Fruit fly (Drosophila melanogaster): ENCODE measurements around the gene CG18599.

The CG18599 gene

dm6 chr3R:18298900-18299321 lies 31.3 kb downstream of the CG18599 start, which contains the start of gene Dlc90F (continued):
- peak; percentile 23 for TF ChIP-seq CG5245 (GFP tag; optimal IDR thresholded peaks at IDR 0.05)
- TF ChIP-seq Atf6 (GFP tag; IDR thresholded peaks at IDR 0.05): peak; percentile 74; the same call in 1 of the 2 replicates
- TF ChIP-seq ewg (GFP tag; optimal IDR thresholded peaks at IDR 0.05): peak; percentile 66
- peak; percentile 50 for TF ChIP-seq CG10543 (GFP tag; optimal IDR thresholded peaks at IDR 0.05)
- peak; percentile 39 for TF ChIP-seq Blimp-1 (GFP tag; optimal IDR thresholded peaks at IDR 0.05)
- TF ChIP-seq HLH54F (GFP tag; optimal IDR thresholded peaks at IDR 0.05): peak; percentile 81
- TF ChIP-seq CG16863 (GFP tag; optimal IDR thresholded peaks at IDR 0.05): peak; percentile 41
- peak; percentile 73 for TF ChIP-seq CG4820 (GFP tag; optimal IDR thresholded peaks at IDR 0.05)
- peak; percentile 95 for TF ChIP-seq CG10267 (tag; optimal IDR thresholded peaks at IDR 0.05)
- peak; percentile 14; the same call in 1 of the 2 replicates for TF ChIP-seq Adf1 (GFP tag; IDR thresholded peaks at IDR 0.05)
- TF ChIP-seq HLH3B (GFP tag; IDR thresholded peaks at IDR 0.05): peak; percentile 66; the same call in 1 of the 2 replicates
- TF ChIP-seq dimm (GFP tag; IDR thresholded peaks at IDR 0.05): peak; percentile 72
- TF ChIP-seq CG10431 (GFP tag; optimal IDR thresholded peaks at IDR 0.05): peak; percentile 34
- TF ChIP-seq sisA (GFP tag; IDR thresholded peaks at IDR 0.05): peak; percentile 80
- no peak for TF ChIP-seq HLHmδ (GFP tag; optimal IDR thresholded peaks at IDR 0.05)
- no peak for TF ChIP-seq da (GFP tag; optimal IDR thresholded peaks at IDR 0.05)
- peak; percentile 99 for TF ChIP-seq Sin3A (optimal IDR thresholded peaks at IDR 0.05)
- TF ChIP-seq disco-r (GFP tag; optimal IDR thresholded peaks at IDR 0.05): peak; percentile 49
- 0 out of 3 replicates have a peak, but pooled peaks have one; percentile 39 for TF ChIP-seq otp (GFP tag; IDR thresholded peaks at IDR 0.05)
- TF ChIP-seq zfh1 (GFP tag; IDR thresholded peaks at IDR 0.05): peak; percentile 85
- TF ChIP-seq Dref (GFP tag; IDR thresholded peaks at IDR 0.05): peak; percentile 64
- no peak for TF ChIP-seq CG6683 (GFP tag; optimal IDR thresholded peaks at IDR 0.05)
- TF ChIP-seq tgo (GFP tag; IDR thresholded peaks at IDR 0.05): peak; percentile 85
- TF ChIP-seq HLH4C (GFP tag; IDR thresholded peaks at IDR 0.05; ENCODE audit: partially characterized antibody): no peak
- peak; percentile 60 for TF ChIP-seq ap (GFP tag; IDR thresholded peaks at IDR 0.05)
- TF ChIP-seq row (GFP tag; IDR thresholded peaks at IDR 0.05): peak; percentile 89
- TF ChIP-seq Sox102F (GFP tag; optimal IDR thresholded peaks at IDR 0.05): peak; percentile 74
- peak; percentile 86 for TF ChIP-seq ken (GFP tag; IDR thresholded peaks at IDR 0.05)
- TF ChIP-seq tx (GFP tag; optimal IDR thresholded peaks at IDR 0.05): peak; percentile 73
- TF ChIP-seq jing (GFP tag; optimal IDR thresholded peaks at IDR 0.05): peak; percentile 58
- TF ChIP-seq Fer1 (GFP tag; optimal IDR thresholded peaks at IDR 0.05): no peak
- peak in 1 of 2 experiments; percentile 19 for TF ChIP-seq insv (GFP tag; optimal IDR thresholded peaks at IDR 0.05)
- no peak for TF ChIP-seq CG17568 (GFP tag; optimal IDR thresholded peaks at IDR 0.05)
- no peak for TF ChIP-seq nerfin-2 (GFP tag; IDR thresholded peaks at IDR 0.05; ENCODE audit: partially characterized antibody)
- TF ChIP-seq CG10565 (GFP tag; optimal IDR thresholded peaks at IDR 0.05): no peak
- peak; percentile 27 for TF ChIP-seq bigmax (GFP tag; optimal IDR thresholded peaks at IDR 0.05)
- no peak for TF ChIP-seq nom (GFP tag; optimal IDR thresholded peaks at IDR 0.05)
- peak; percentile 63; the same call in 1 of the 3 replicates for TF ChIP-seq CG11695 (GFP tag; IDR thresholded peaks at IDR 0.05)
- peak; percentile 55 for TF ChIP-seq CG8290 (GFP tag; optimal IDR thresholded peaks at IDR 0.05)
- TF ChIP-seq CG8290 (tag; optimal IDR thresholded peaks at IDR 0.05): peak; percentile 54 to 64
- TF ChIP-seq CG1602 (GFP tag; optimal IDR thresholded peaks at IDR 0.05): peak; percentile 75
- no peak for TF ChIP-seq Poxn (GFP tag; IDR thresholded peaks at IDR 0.05)
- TF ChIP-seq CG7745 (tag; optimal IDR thresholded peaks at IDR 0.05): no peak
- TF ChIP-seq hbn (GFP tag; IDR thresholded peaks at IDR 0.05; ENCODE audit: partially characterized antibody): no peak; the same call in 1 of the 2 replicates
- TF ChIP-seq hb (GFP tag; IDR thresholded peaks at IDR 0.05; ENCODE audit: partially characterized antibody): no peak
- no peak for TF ChIP-seq ham (GFP tag; IDR thresholded peaks at IDR 0.05)
- TF ChIP-seq CG1603 (tag; optimal IDR thresholded peaks at IDR 0.05): peak; percentile 75
- TF ChIP-seq sd (tag; optimal IDR thresholded peaks at IDR 0.05): peak; percentile 22
- TF ChIP-seq CG11560 (tag; IDR thresholded peaks at IDR 0.05): peak; percentile 83
- no peak for TF ChIP-seq CG8765 (GFP tag; IDR thresholded peaks at IDR 0.05)
- TF ChIP-seq CG7987 (GFP tag; optimal IDR thresholded peaks at IDR 0.05): no peak

All from whole organism, embryonic.